Fruit fly (Drosophila melanogaster) whole organism, wandering third instar larva: ENCODE data around the gene fipi.
A peak's percentile ranks its signal among the peaks of the same experiment; 100 is the strongest.

Experiments
- Mio ChIP-seq: sonication (Bioruptor generic); optimal IDR thresholded peaks from 2 replicates; lab custom pipeline; 2016; ENCODE audit warnings: missing biosample characterization, missing genetic modification characterization
- OdsH ChIP-seq: fragments of 200-800 bp; sonication (Bioruptor generic); optimal IDR thresholded peaks from 2 replicates; lab custom pipeline; 2016; ENCODE audit warnings: missing biosample characterization, mild to moderate bottlenecking, missing genetic modification characterization
- br ChIP-seq: fragments of 200-800 bp; sonication (Bioruptor generic); optimal IDR thresholded peaks from 2 replicates; lab custom pipeline; 2016; ENCODE audit warnings: missing biosample characterization, missing genetic modification characterization
- brk ChIP-seq: fragments of 200-800 bp; sonication (Bioruptor generic); optimal IDR thresholded peaks from 2 replicates; lab custom pipeline; 2016; ENCODE audit warnings: missing biosample characterization, mild to moderate bottlenecking, missing genetic modification characterization
- pan ChIP-seq: fragments of >200 bp; optimal IDR thresholded peaks from 2 replicates; lab custom pipeline; 2017
- sv ChIP-seq: fragments of 200-800 bp; sonication (Bioruptor generic); optimal IDR thresholded peaks from 3 replicates; lab custom pipeline; 2016; ENCODE audit warnings: missing biosample characterization, missing genetic modification characterization
- tai ChIP-seq: sonication (Bioruptor generic); optimal IDR thresholded peaks from 2 replicates; lab custom pipeline; 2016; ENCODE audit warnings: missing biosample characterization, missing genetic modification characterization
- usp ChIP-seq: fragments of >200 bp; optimal IDR thresholded peaks from 2 replicates; lab custom pipeline; 2017; ENCODE audit warnings: missing biosample characterization, missing genetic modification characterization

DNA sequence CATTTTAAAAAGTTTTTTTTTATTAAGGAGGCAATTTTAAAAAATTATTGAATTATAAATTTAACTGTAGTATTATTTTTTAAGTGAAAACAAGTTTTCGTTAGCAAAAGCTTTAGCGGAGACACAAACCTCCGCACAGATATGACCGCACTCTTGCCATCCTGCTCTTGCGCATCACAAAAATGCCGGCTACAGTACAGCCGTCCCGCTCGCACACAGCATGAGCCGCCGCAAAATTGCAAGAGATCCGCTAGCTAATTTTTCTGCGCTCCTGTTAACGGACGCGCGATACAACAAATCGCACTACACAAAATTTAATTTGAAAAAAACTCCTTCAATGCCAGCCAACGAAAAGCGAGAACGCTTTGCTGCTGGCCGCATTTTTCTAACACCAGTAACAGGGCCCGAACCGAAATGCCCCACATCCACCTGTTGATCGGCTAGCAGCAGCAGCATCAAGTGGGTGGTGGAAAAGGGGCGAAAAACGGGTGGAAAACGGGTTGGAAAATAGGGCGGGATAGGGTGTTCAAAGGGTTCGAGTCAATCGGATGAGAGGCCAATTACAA is 16.3 kb upstream of the fipi start:
- TF ChIP-seq sv (GFP tag; lab: Kevin White, UChicago) (no peak), Mio (GFP tag; lab: Kevin White, UChicago) (no peak), OdsH (GFP tag; lab: Kevin White, UChicago) (peak; percentile 42), usp (no peak), tai (GFP tag; lab: Kevin White, UChicago) (no peak), brk (peak; percentile 46), pan (lab: Kevin White, UChicago) (no peak), br (no peak)
